Fruit fly (Drosophila melanogaster) whole organism, embryonic: Measurements from ENCODE around the gene CG14439.

ENCODE experiments used
- Adf1 ChIP-seq: fragments of 200-800 bp; sonication (Bioruptor generic); IDR thresholded peaks from 2 replicates; pipeline ENCODE4 v1.3.6; 2022; ENCODE audit warnings: missing biosample characterization, missing genetic modification characterization
- CG10321 ChIP-seq: fragments of 200-800 bp; sonication (Bioruptor generic); IDR thresholded peaks from 2 replicates; pipeline ENCODE4 v1.3.6; 2022; ENCODE audit warnings: missing biosample characterization, missing genetic modification characterization
- CG11085 ChIP-seq: fragments of 200-800 bp; sonication (Bioruptor generic); IDR thresholded peaks from 2 replicates; pipeline ENCODE4 v1.3.6; 2022; ENCODE audit warnings: missing biosample characterization, missing genetic modification characterization
- CG11695 ChIP-seq: fragments of 200-800 bp; sonication (Bioruptor generic); IDR thresholded peaks from 3 replicates; pipeline ENCODE4 v1.3.6; 2022; ENCODE audit warnings: missing biosample characterization, missing genetic modification characterization
- CG12236 ChIP-seq: fragments of 200-800 bp; sonication (Bioruptor generic); optimal IDR thresholded peaks from 2 replicates; lab custom pipeline; 2016; ENCODE audit warnings: missing biosample characterization, missing genetic modification characterization
- CG12769 ChIP-seq: fragments of 200-800 bp; sonication (Bioruptor generic); optimal IDR thresholded peaks from 2 replicates; lab custom pipeline; 2019; ENCODE audit warnings: missing biosample characterization, mild to moderate bottlenecking, missing genetic modification characterization, moderate library complexity
- CG16815 ChIP-seq: fragments of 200-800 bp; sonication (Bioruptor generic); optimal IDR thresholded peaks from 3 replicates; lab custom pipeline; 2017; ENCODE audit warnings: missing biosample characterization, mild to moderate bottlenecking, missing genetic modification characterization
- CG17359 ChIP-seq: fragments of 200-800 bp; sonication (Bioruptor generic); optimal IDR thresholded peaks from 3 replicates; lab custom pipeline; 2018; ENCODE audit warnings: missing biosample characterization, mild to moderate bottlenecking, missing genetic modification characterization, moderate library complexity
- CG30403 ChIP-seq: fragments of 200-800 bp; sonication (Bioruptor generic); optimal IDR thresholded peaks from 3 replicates; lab custom pipeline; 2016; ENCODE audit warnings: missing biosample characterization, missing genetic modification characterization
- CG3163 ChIP-seq: fragments of 200-800 bp; sonication (Bioruptor generic); optimal IDR thresholded peaks from 3 replicates; lab custom pipeline; 2016; ENCODE audit warnings: missing biosample characterization, missing genetic modification characterization
- CG32532 ChIP-seq: fragments of 200-800 bp; sonication (Bioruptor generic); IDR thresholded peaks from 2 replicates; pipeline ENCODE4 v1.3.6; 2022; ENCODE audit warnings: missing biosample characterization, missing genetic modification characterization
- CG32767 ChIP-seq: fragments of 200-800 bp; sonication (Bioruptor generic); IDR thresholded peaks from 2 replicates; pipeline ENCODE4 v1.3.6; 2022; ENCODE audit warnings: missing biosample characterization, missing genetic modification characterization
- CG5180 ChIP-seq: fragments of 200-800 bp; sonication (Bioruptor generic); optimal IDR thresholded peaks from 3 replicates; lab custom pipeline; 2017; ENCODE audit warnings: missing biosample characterization, missing genetic modification characterization, mild to moderate bottlenecking, moderate library complexity, missing genetic modification reagents
- CG5953 ChIP-seq: fragments of 200-800 bp; sonication (Bioruptor generic); IDR thresholded peaks from 2 replicates; pipeline ENCODE4 v1.3.6; 2022; ENCODE audit warnings: missing biosample characterization, missing genetic modification characterization
- CG6272 ChIP-seq: fragments of 200-800 bp; sonication (Bioruptor generic); IDR thresholded peaks from 2 replicates; pipeline ENCODE4 v1.3.6; 2022; ENCODE audit warnings: missing biosample characterization, missing genetic modification characterization
- CG6683 ChIP-seq: fragments of 200-800 bp; sonication (Bioruptor generic); optimal IDR thresholded peaks from 2 replicates; lab custom pipeline; 2017; ENCODE audit warnings: missing biosample characterization, mild to moderate bottlenecking, missing genetic modification characterization, missing genetic modification reagents
- CG9817 ChIP-seq: fragments of 200-800 bp; sonication (Bioruptor generic); optimal IDR thresholded peaks from 2 replicates; lab custom pipeline; 2018; ENCODE audit warnings: missing biosample characterization, mild to moderate bottlenecking, missing genetic modification characterization, moderate library complexity
- CG9932 ChIP-seq: fragments of 200-800 bp; sonication (Bioruptor generic); IDR thresholded peaks from 2 replicates; pipeline ENCODE4 v1.3.6; 2022; ENCODE audit warnings: missing biosample characterization, missing genetic modification characterization
- D ChIP-seq, 2 experiments: fragments of 200-800 bp in 1 of 2; fragments of >200 bp in 1 of 2; sonication (Bioruptor generic) in 1 of 2; optimal IDR thresholded peaks; 2 replicates in 1 of 2; 3 replicates in 1 of 2; lab custom pipeline; 2017; ENCODE audit warnings: mild to moderate bottlenecking in 1 of 2, missing biosample characterization in 1 of 2, missing genetic modification characterization in 1 of 2, missing genetic modification reagents in 1 of 2
- Drgx ChIP-seq: fragments of 200-800 bp; sonication (Bioruptor generic); IDR thresholded peaks from 2 replicates; pipeline ENCODE4 v1.3.6; 2022; ENCODE audit warnings: missing biosample characterization, missing genetic modification characterization
- E2f2 ChIP-seq: fragments of 200-800 bp; sonication (Bioruptor generic); IDR thresholded peaks from 2 replicates; pipeline ENCODE4 v1.3.6; 2022; ENCODE audit warnings: missing biosample characterization, missing genetic modification characterization
- Ets65A ChIP-seq: fragments of 200-800 bp; sonication (Bioruptor generic); peaks from one replicate; lab custom pipeline; 2016; ENCODE audit warnings: missing biosample characterization, missing genetic modification characterization
- Gsc ChIP-seq: fragments of 200-800 bp; sonication (Bioruptor generic); IDR thresholded peaks from 2 replicates; pipeline ENCODE4 v1.3.6; 2022; ENCODE audit warnings: missing biosample characterization, missing genetic modification characterization
- H2.0 ChIP-seq: fragments of 200-800 bp; sonication (Bioruptor generic); IDR thresholded peaks from 2 replicates; pipeline ENCODE4 v1.3.6; 2022; ENCODE audit warnings: missing biosample characterization, missing genetic modification characterization
- Hey ChIP-seq: fragments of 200-800 bp; sonication (Bioruptor generic); optimal IDR thresholded peaks from 3 replicates; lab custom pipeline; 2018; ENCODE audit warnings: missing biosample characterization, mild to moderate bottlenecking, missing genetic modification characterization
- Ptx1 ChIP-seq: fragments of 200-800 bp; sonication (Bioruptor generic); IDR thresholded peaks from 2 replicates; pipeline ENCODE4 v1.3.6; 2022; ENCODE audit warnings: missing biosample characterization, missing genetic modification characterization
- Scr ChIP-seq: fragments of 200-800 bp; sonication (Bioruptor generic); IDR thresholded peaks from 2 replicates; pipeline ENCODE4 v1.3.6; 2022; ENCODE audit warnings: missing biosample characterization, missing genetic modification characterization; ENCODE audit not compliant: partially characterized antibody
- Trl ChIP-seq, 3 experiments: fragments of >200 bp in 2 of 3; fragments of 200-800 bp in 1 of 3; sonication (Bioruptor generic) in 1 of 3; optimal IDR thresholded peaks; 2 replicates in 1 of 3; 3 replicates in 2 of 3; lab custom pipeline; 2016 to 2017; ENCODE audit warnings: missing biosample characterization in 1 of 3, missing genetic modification characterization in 1 of 3
- btn ChIP-seq: fragments of 200-800 bp; sonication (Bioruptor generic); optimal IDR thresholded peaks from 2 replicates; lab custom pipeline; 2016; ENCODE audit warnings: missing biosample characterization, missing genetic modification characterization
- cato ChIP-seq: fragments of 200-800 bp; sonication (Bioruptor generic); optimal IDR thresholded peaks from 2 replicates; lab custom pipeline; 2016; ENCODE audit warnings: missing biosample characterization, missing genetic modification characterization, borderline replicate concordance
- caup ChIP-seq: fragments of 200-800 bp; sonication (Bioruptor generic); optimal IDR thresholded peaks from 3 replicates; lab custom pipeline; 2017; ENCODE audit warnings: missing biosample characterization, mild to moderate bottlenecking, missing genetic modification characterization, moderate library complexity; ENCODE audit not compliant: severe bottlenecking
- esg ChIP-seq: fragments of 200-800 bp; sonication (Bioruptor generic); conservative IDR thresholded peaks from 2 replicates; pipeline ENCODE4 v1.3.6; 2022; ENCODE audit warnings: missing biosample characterization, missing genetic modification characterization
- grau ChIP-seq: fragments of 200-800 bp; optimal IDR thresholded peaks from 3 replicates; lab custom pipeline; 2019; ENCODE audit warnings: missing biosample characterization, mild to moderate bottlenecking, missing genetic modification characterization, moderate library complexity
- jumu ChIP-seq: fragments of 200-800 bp; sonication (Bioruptor generic); optimal IDR thresholded peaks from 3 replicates; lab custom pipeline; 2016; ENCODE audit warnings: missing biosample characterization, missing genetic modification characterization
- ken ChIP-seq: fragments of 200-800 bp; sonication (Bioruptor generic); IDR thresholded peaks from 3 replicates; pipeline ENCODE4 v1.3.6; 2022; ENCODE audit warnings: missing biosample characterization, missing genetic modification characterization
- nmo ChIP-seq: fragments of 200-800 bp; sonication (Bioruptor generic); optimal IDR thresholded peaks from 2 replicates; lab custom pipeline; 2018; ENCODE audit warnings: missing biosample characterization, mild to moderate bottlenecking, missing genetic modification characterization, moderate library complexity
- pb ChIP-seq: fragments of 200-800 bp; sonication (Bioruptor generic); optimal IDR thresholded peaks from 3 replicates; lab custom pipeline; 2016; ENCODE audit warnings: missing biosample characterization, missing genetic modification characterization
- prd ChIP-seq, 3 experiments: fragments of >200 bp in 2 of 3; fragments of 200-800 bp in 1 of 3; sonication (Bioruptor generic) in 1 of 3; optimal IDR thresholded peaks in 2 of 3; IDR thresholded peaks in 1 of 3; 2 replicates in 2 of 3; 3 replicates in 1 of 3; pipeline versions ENCODE4 v1.3.6 to Lab custom; 2017 to 2022; ENCODE audit warnings: missing biosample characterization in 1 of 3, missing genetic modification characterization in 1 of 3
- row ChIP-seq: fragments of 200-800 bp; sonication (Bioruptor generic); IDR thresholded peaks from 3 replicates; pipeline ENCODE4 v1.3.6; 2022; ENCODE audit warnings: missing biosample characterization, missing genetic modification characterization
- sens ChIP-seq: fragments of 200-800 bp; sonication (Bioruptor generic); peaks from one replicate; lab custom pipeline; 2016; ENCODE audit warnings: missing biosample characterization, missing genetic modification characterization
- sim ChIP-seq: fragments of 200-800 bp; sonication (Bioruptor generic); IDR thresholded peaks from 2 replicates; pipeline ENCODE4 v1.3.6; 2022; ENCODE audit warnings: missing biosample characterization, missing genetic modification characterization
- sima ChIP-seq: fragments of 200-800 bp; sonication (Bioruptor generic); optimal IDR thresholded peaks from 2 replicates; lab custom pipeline; 2016; ENCODE audit warnings: missing biosample characterization, missing genetic modification characterization
- sisA ChIP-seq: fragments of 200-800 bp; sonication (Bioruptor generic); IDR thresholded peaks from 2 replicates; pipeline ENCODE4 v1.3.6; 2022; ENCODE audit warnings: missing biosample characterization, missing genetic modification characterization
- slbo ChIP-seq: fragments of 200-800 bp; sonication (Bioruptor generic); IDR thresholded peaks from 2 replicates; pipeline ENCODE4 v1.3.6; 2022; ENCODE audit warnings: missing biosample characterization, missing genetic modification characterization
- toy ChIP-seq: fragments of 200-800 bp; sonication (Bioruptor generic); IDR thresholded peaks from 2 replicates; pipeline ENCODE4 v1.3.6; 2022; ENCODE audit warnings: missing biosample characterization, missing genetic modification characterization
- trh ChIP-seq: fragments of 200-800 bp; sonication (Bioruptor generic); optimal IDR thresholded peaks from 2 replicates; lab custom pipeline; 2016; ENCODE audit warnings: missing biosample characterization, missing genetic modification characterization
- ttk ChIP-seq: fragments of 200-800 bp; sonication (Bioruptor generic); IDR thresholded peaks from 2 replicates; pipeline ENCODE4 v2.1.2; 2022; ENCODE audit warnings: missing biosample characterization, missing genetic modification characterization
- vvl ChIP-seq: fragments of 200-800 bp; sonication (Bioruptor generic); IDR thresholded peaks from 2 replicates; pipeline ENCODE4 v1.3.6; 2022; ENCODE audit warnings: missing biosample characterization, missing genetic modification characterization
- yki ChIP-seq: fragments of >200 bp; optimal IDR thresholded peaks from 3 replicates; lab custom pipeline; 2018
- zfh1 ChIP-seq: fragments of 200-800 bp; sonication (Bioruptor generic); IDR thresholded peaks from 3 replicates; pipeline ENCODE4 v1.3.6; 2022; ENCODE audit warnings: missing biosample characterization, missing genetic modification characterization
- zfh2 ChIP-seq: fragments of 200-800 bp; sonication (Bioruptor generic); optimal IDR thresholded peaks from 2 replicates; lab custom pipeline; 2016; ENCODE audit warnings: missing biosample characterization, missing genetic modification characterization

The CG14439 gene

dm6 chrX:6791531-6791930 is 44.2 kb downstream of the CG14439 start:
- TF ChIP-seq ttk (GFP tag; lab: Robert Waterston, UW) (peak; percentile 38; the same call in 1 of the 2 replicates), Gsc (GFP tag; lab: Robert Waterston, UW) (no peak), Scr (GFP tag; lab: Robert Waterston, UW) (no peak), vvl (GFP tag; lab: Robert Waterston, UW) (peak; percentile 58), sisA (GFP tag; lab: Robert Waterston, UW) (peak; percentile 32; the same call in 1 of the 2 replicates), nmo (peak; percentile 10), ken (GFP tag; lab: Robert Waterston, UW) (peak; percentile 50; the same call in 1 of the 3 replicates), grau (tag; lab: Kevin White, UChicago) (peak; percentile 23), CG11695 (GFP tag; lab: Robert Waterston, UW) (no peak), toy (no peak), CG10321 (GFP tag; lab: Robert Waterston, UW) (no peak), CG12236 (GFP tag; lab: Kevin White, UChicago) (no peak), sima (GFP tag; lab: Kevin White, UChicago) (no peak), CG9817 (tag; lab: Kevin White, UChicago) (peak; percentile 4), E2f2 (GFP tag; lab: Robert Waterston, UW) (peak; percentile 20; the same call in 1 of the 2 replicates), CG9932 (peak; percentile 42; the same call in 1 of the 2 replicates), Drgx (GFP tag; lab: Robert Waterston, UW) (peak; percentile 87), caup (no peak), CG16815 (GFP tag; lab: Kevin White, UChicago) (no peak), Ets65A (GFP tag; lab: Kevin White, UChicago) (peak; percentile 20), D (optimal IDR thresholded peaks at IDR 0.05; lab: Kevin White, UChicago) (no peak), D (GFP tag; optimal IDR thresholded peaks at IDR 0.05; lab: Kevin White, UChicago) (no peak), CG12769 (no peak), cato (GFP tag; lab: Kevin White, UChicago) (no peak), row (GFP tag; lab: Robert Waterston, UW) (peak; percentile 34; the same call in 1 of the 3 replicates), zfh1 (peak; percentile 45; the same call in 1 of the 3 replicates), yki (lab: Kevin White, UChicago) (no peak), CG32532 (GFP tag; lab: Robert Waterston, UW) (peak; percentile 54; the same call in 1 of the 2 replicates), btn (no peak), CG32767 (peak; percentile 57; the same call in 1 of the 2 replicates), CG5180 (GFP tag; lab: Kevin White, UChicago) (peak; percentile 19), sim (peak; percentile 9; the same call in 1 of the 2 replicates), slbo (GFP tag; lab: Robert Waterston, UW) (peak; percentile 54), Ptx1 (peak; percentile 30; the same call in 1 of the 2 replicates), Adf1 (no peak), trh (GFP tag; lab: Kevin White, UChicago) (no peak), esg (peak; percentile 25; the same call in 1 of the 2 replicates), CG30403 (peak; percentile 30), zfh2 (GFP tag; lab: Kevin White, UChicago) (no peak), CG5953 (peak; percentile 45), CG17359 (tag; lab: Kevin White, UChicago) (peak; percentile 41), pb (GFP tag; lab: Kevin White, UChicago) (no peak), sens (GFP tag; lab: Kevin White, UChicago) (peak; percentile 56), CG6683 (GFP tag; lab: Kevin White, UChicago) (no peak), Trl (optimal IDR thresholded peaks at IDR 0.05; lab: Kevin White, UChicago) (peak; percentile 9 to 59), Trl (GFP tag; optimal IDR thresholded peaks at IDR 0.05; lab: Kevin White, UChicago) (no peak), prd (optimal IDR thresholded peaks at IDR 0.05; lab: Kevin White, UChicago) (no peak), prd (GFP tag; IDR thresholded peaks at IDR 0.05; lab: Robert Waterston, UW) (peak; percentile 35; the same call in 1 of the 3 replicates), CG6272 (GFP tag; lab: Robert Waterston, UW) (no peak), CG11085 (GFP tag; lab: Robert Waterston, UW) (no peak), Hey (tag; lab: Kevin White, UChicago) (no peak), jumu (GFP tag; lab: Kevin White, UChicago) (no peak), CG3163 (GFP tag; lab: Kevin White, UChicago) (no peak), H2.0 (GFP tag; lab: Robert Waterston, UW) (0 out of 2 replicates have a peak, but pooled peaks have one; percentile 28)
